Worm (Caenorhabditis elegans): ENCODE data around the gene srh-264.

DNA sequence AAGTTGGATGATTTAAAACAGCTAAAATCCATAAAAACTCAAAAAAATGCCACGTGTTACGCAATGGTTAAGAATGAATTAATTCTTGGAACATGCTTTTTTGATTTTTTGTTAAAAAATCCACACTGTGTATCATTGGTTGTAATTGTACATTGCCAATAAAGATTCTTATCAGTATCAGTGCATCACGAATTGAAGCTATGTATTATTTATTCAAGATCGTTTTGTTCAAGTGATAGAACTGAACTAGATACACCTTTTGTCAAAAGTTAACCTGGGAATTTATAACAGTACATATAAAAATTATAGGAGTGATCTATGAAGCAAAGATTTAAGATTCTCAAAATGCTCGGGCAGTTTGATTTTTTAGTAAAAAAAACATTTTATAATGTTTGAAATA, 20.7 kb downstream of the srh-264 start:
- no peak for TF ChIP-seq unc-98 (GFP tag; IDR thresholded peaks at IDR 0.05)
- no peak for TF ChIP-seq egl-27 (tag; optimal IDR thresholded peaks at IDR 0.05)
- no peak for TF ChIP-seq ceh-8 (GFP tag; optimal IDR thresholded peaks at IDR 0.05)
- TF ChIP-seq nhr-20 (tag; optimal IDR thresholded peaks at IDR 0.05), result no peak
- TF ChIP-seq egl-13 (tag; optimal IDR thresholded peaks at IDR 0.05), result no peak
- TF ChIP-seq lsy-2 (tag; optimal IDR thresholded peaks at IDR 0.05), result no peak
- no peak for TF ChIP-seq ama-1 (optimal IDR thresholded peaks at IDR 0.05)
- TF ChIP-seq ces-1 (GFP tag; optimal IDR thresholded peaks at IDR 0.05), result no peak
- no peak for TF ChIP-seq nhr-90 (tag; optimal IDR thresholded peaks at IDR 0.05; ENCODE audit: poor library complexity)

All from whole organism, L1 larva.